Worm (Caenorhabditis elegans): ENCODE results near the gene tgt-1.

DNA sequence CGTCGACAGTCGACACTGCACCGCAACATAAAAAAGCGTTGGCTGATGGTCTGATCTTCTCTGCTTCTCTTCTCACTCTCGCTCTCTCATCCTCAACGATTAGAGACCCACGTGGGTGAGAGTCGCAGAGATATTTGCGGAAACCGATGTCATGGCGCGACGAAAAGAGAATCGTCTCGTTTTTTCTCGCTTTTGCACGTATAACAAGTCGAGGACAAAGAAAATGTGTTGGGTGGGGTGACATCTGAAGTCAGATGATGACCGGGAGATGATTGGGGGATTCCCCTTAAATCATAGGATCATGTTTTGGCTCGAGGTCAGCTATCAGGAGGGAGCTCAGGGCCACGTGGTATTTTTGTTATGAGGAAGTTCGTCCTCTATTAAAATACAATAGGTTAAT, 3.2 kb downstream of the tgt-1 start:
- TF ChIP-seq fkh-10 (GFP tag; optimal IDR thresholded peaks at IDR 0.05) = no peak
- peak; percentile 39 for TF ChIP-seq snpc-4 (tag; optimal IDR thresholded peaks at IDR 0.05)
- peak; percentile 78 for TF ChIP-seq nfya-1 (tag; optimal IDR thresholded peaks at IDR 0.05; ENCODE audit: insufficient read depth)
- no peak for TF ChIP-seq nhr-237 (tag; optimal IDR thresholded peaks at IDR 0.05)
- no peak for TF ChIP-seq skn-1 (tag; optimal IDR thresholded peaks at IDR 0.05)
- TF ChIP-seq lin-39 (tag; optimal IDR thresholded peaks at IDR 0.05) = no peak
- no peak for TF ChIP-seq fkh-2 (tag; optimal IDR thresholded peaks at IDR 0.05)
- no peak for TF ChIP-seq ceh-82 (tag; optimal IDR thresholded peaks at IDR 0.05)
- TF ChIP-seq lin-15B (tag; optimal IDR thresholded peaks at IDR 0.05) = peak; percentile 37
